Worm (Caenorhabditis elegans): Measurements from ENCODE around the gene T10C6.10.

Gene T10C6.10

DNA sequence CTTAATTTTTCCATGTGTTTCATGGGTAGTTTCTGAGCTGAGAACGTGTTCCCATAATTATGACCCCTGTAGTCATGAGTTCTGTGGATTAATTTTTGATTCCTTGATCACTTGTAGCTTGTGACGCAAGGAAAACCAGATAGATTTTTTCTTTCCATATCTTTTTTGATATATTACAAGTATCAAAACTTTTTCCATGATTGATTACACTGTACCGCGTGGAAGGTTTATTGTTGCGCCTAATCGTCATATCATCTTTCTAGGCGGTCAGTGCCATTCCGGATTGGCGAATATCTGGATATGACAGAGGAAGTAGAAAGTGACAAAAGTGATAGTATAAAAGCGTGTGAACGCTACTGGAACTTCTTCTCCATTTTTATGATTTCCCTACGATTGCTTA is 10.4 kb downstream of the T10C6.10 start, which contains the start of gene ZK285.2:
Gene ZK285.2 (plus strand): TSS at position 301 of the 400 bp plus-strand sequence.
- peak; percentile 31 for TF ChIP-seq blmp-1 (tag; optimal IDR thresholded peaks at IDR 0.05)
- TF ChIP-seq efl-1 (optimal IDR thresholded peaks at IDR 0.05): no peak
- TF ChIP-seq efl-1 (GFP tag; optimal IDR thresholded peaks at IDR 0.05 in 1 of 2): peak in 1 of 2 experiments; percentile 16
- no peak for TF ChIP-seq swsn-7 (tag; optimal IDR thresholded peaks at IDR 0.05)
- TF ChIP-seq lin-13 (GFP tag; optimal IDR thresholded peaks at IDR 0.05): no peak

- no peak for TF ChIP-seq elt-2 (tag; optimal IDR thresholded peaks at IDR 0.05)
- TF ChIP-seq isw-1 (GFP tag; IDR thresholded peaks at IDR 0.05): no peak
- no peak for TF ChIP-seq unc-98 (GFP tag; IDR thresholded peaks at IDR 0.05)
- TF ChIP-seq ceh-88 (GFP tag; IDR thresholded peaks at IDR 0.05): no peak
- TF ChIP-seq ceh-82 (tag; optimal IDR thresholded peaks at IDR 0.05): no peak
- no peak for TF ChIP-seq pax-3 (tag; optimal IDR thresholded peaks at IDR 0.05)
- no peak for TF ChIP-seq egl-13 (tag; optimal IDR thresholded peaks at IDR 0.05)
- no peak for TF ChIP-seq ceh-63 (GFP tag; optimal IDR thresholded peaks at IDR 0.05)
- no peak for TF ChIP-seq hpl-2 (GFP tag; optimal IDR thresholded peaks at IDR 0.05)
- no peak for TF ChIP-seq hlh-4 (tag; optimal IDR thresholded peaks at IDR 0.05)
- TF ChIP-seq jun-1 (tag; optimal IDR thresholded peaks at IDR 0.05): no peak
- no peak for TF ChIP-seq fkh-8 (tag; optimal IDR thresholded peaks at IDR 0.05)
Measured at ce11 chrV:16047052-16047451, 10.8 kb downstream of the T10C6.10 start.

DNA sequence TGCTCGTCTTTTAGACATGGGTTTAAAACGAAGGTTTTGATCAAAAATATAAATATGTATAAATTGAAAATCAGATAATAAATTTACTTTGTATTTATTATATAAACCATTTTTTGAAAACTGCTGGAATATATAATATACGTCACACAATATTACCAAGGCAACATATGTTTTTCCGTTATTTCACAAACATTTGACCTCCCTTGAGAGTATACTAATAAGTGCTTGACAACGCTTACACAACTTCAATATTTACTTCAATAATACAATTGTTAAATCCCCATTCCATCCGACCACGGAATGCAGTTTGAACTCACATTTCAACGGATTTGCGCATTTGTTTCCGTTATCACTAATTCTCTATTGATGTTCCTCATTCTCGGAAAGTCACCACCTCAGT is 11.3 kb downstream of the T10C6.10 start, which contains the start of gene str-198:
Gene str-198 (plus strand): TSS at position 301 of the 400 bp plus-strand sequence.
- no peak for TF ChIP-seq nhr-71 (tag; optimal IDR thresholded peaks at IDR 0.05)
- no peak for TF ChIP-seq nhr-84 (tag; optimal IDR thresholded peaks at IDR 0.05)
- TF ChIP-seq nhr-77 (tag; optimal IDR thresholded peaks at IDR 0.05): no peak
- TF ChIP-seq fos-1 (tag; optimal IDR thresholded peaks at IDR 0.05): no peak
- no peak for TF ChIP-seq ceh-82 (tag; optimal IDR thresholded peaks at IDR 0.05)
- TF ChIP-seq nhr-19 (GFP tag; conservative IDR thresholded peaks at IDR 0.05): no peak
- TF ChIP-seq fkh-8 (tag; optimal IDR thresholded peaks at IDR 0.05): no peak
- no peak for TF ChIP-seq rnt-1 (tag; optimal IDR thresholded peaks at IDR 0.05)
- TF ChIP-seq xbp-1 (tag; optimal IDR thresholded peaks at IDR 0.05): no peak

DNA sequence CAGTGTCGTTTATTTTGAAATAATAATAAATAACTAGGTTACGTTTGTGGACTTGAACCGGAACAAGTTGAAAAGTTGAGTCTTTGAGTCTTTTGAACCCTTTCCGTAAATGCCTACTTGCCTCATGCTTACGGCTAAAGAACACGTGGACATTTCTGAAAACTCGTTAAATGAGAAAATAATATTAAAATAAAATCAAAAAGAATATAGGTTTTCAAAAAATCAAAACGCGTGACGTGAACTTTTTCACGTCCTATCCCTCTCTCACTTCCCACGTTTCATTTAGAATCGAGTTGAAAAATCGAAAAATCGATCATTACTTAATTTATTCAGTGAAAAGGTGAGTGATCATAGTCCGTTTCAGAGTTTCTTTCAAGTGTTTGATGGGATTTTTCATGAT is 13.0 kb downstream of the T10C6.10 start, which contains the start of gene best-12:
Gene best-12 (plus strand): TSS at position 301 of the 400 bp plus-strand sequence.
- no peak for TF ChIP-seq fkh-4 (tag; optimal IDR thresholded peaks at IDR 0.05; ENCODE audit: borderline replicate concordance)
- no peak for TF ChIP-seq hlh-17 (GFP tag; optimal IDR thresholded peaks at IDR 0.05; ENCODE audit: borderline replicate concordance)
- TF ChIP-seq ces-1 (GFP tag; optimal IDR thresholded peaks at IDR 0.05): no peak
- no peak for TF ChIP-seq rnt-1 (tag; optimal IDR thresholded peaks at IDR 0.05)
- no peak for TF ChIP-seq lin-39 (tag; optimal IDR thresholded peaks at IDR 0.05)
- TF ChIP-seq lin-15B (tag; optimal IDR thresholded peaks at IDR 0.05): no peak
- no peak for TF ChIP-seq F16B12.6 (tag; optimal IDR thresholded peaks at IDR 0.05)
- TF ChIP-seq fkh-10 (GFP tag; optimal IDR thresholded peaks at IDR 0.05): no peak
- no peak for TF ChIP-seq ceh-8 (GFP tag; optimal IDR thresholded peaks at IDR 0.05)
- no peak for TF ChIP-seq xbp-1 (tag; optimal IDR thresholded peaks at IDR 0.05)

ce11 chrV:16053373-16053772 is 17.2 kb downstream of the T10C6.10 start, which contains the start of gene F14H3.3:
TSS of gene F14H3.3 (minus strand) at chrV:16053473.
- TF ChIP-seq swsn-7 (tag; optimal IDR thresholded peaks at IDR 0.05) (no peak), lin-35 (GFP tag; optimal IDR thresholded peaks at IDR 0.05) (no peak), grh-1 (GFP tag; IDR thresholded peaks at IDR 0.05) (no peak), mab-9 (GFP tag; IDR thresholded peaks at IDR 0.05) (no peak), lin-15B (tag; optimal IDR thresholded peaks at IDR 0.05) (no peak), ama-1 (optimal IDR thresholded peaks at IDR 0.05) (no peak), fkh-8 (tag; optimal IDR thresholded peaks at IDR 0.05) (no peak), aly-2 (tag; optimal IDR thresholded peaks at IDR 0.05) (no peak), egl-27 (tag; optimal IDR thresholded peaks at IDR 0.05) (no peak), sptf-1 (tag; optimal IDR thresholded peaks at IDR 0.05) (no peak), zip-4 (GFP tag; optimal IDR thresholded peaks at IDR 0.05) (no peak), efl-1 (optimal IDR thresholded peaks at IDR 0.05) (no peak), efl-1 (GFP tag; optimal IDR thresholded peaks at IDR 0.05 in 1 of 2) (no peak), nhr-237 (tag; optimal IDR thresholded peaks at IDR 0.05) (no peak), unc-98 (GFP tag; IDR thresholded peaks at IDR 0.05) (no peak), lsy-2 (tag; optimal IDR thresholded peaks at IDR 0.05) (no peak), nhr-19 (GFP tag; conservative IDR thresholded peaks at IDR 0.05) (no peak), irx-1 (tag; optimal IDR thresholded peaks at IDR 0.05) (no peak), pqm-1 (tag; optimal IDR thresholded peaks at IDR 0.05) (no peak)

Measured in whole organism, L1 larva.